Fruit fly (Drosophila melanogaster): ENCODE data around the gene DEF8.

The DEF8 gene

dm6 chr3L:12131918-12132317 is at the start of gene DEF8:
Gene DEF8, plus strand, starts transcription at chr3L:12132146.
- peak; percentile 86 for TF ChIP-seq CG17801 (GFP tag; optimal IDR thresholded peaks at IDR 0.05; ENCODE audit: partially characterized antibody)

- no peak for TF ChIP-seq CG17801 (GFP tag; optimal IDR thresholded peaks at IDR 0.05; ENCODE audit: partially characterized antibody)
These were observed 49.5 kb upstream of the DEF8 start for dm6 chr3L:12082521-12082841.

dm6 chr3L:12083092-12083680 is 48.8 kb upstream of the DEF8 start:
- no peak for TF ChIP-seq CG17801 (GFP tag; optimal IDR thresholded peaks at IDR 0.05; ENCODE audit: partially characterized antibody)

- no peak for TF ChIP-seq CG17801 (GFP tag; optimal IDR thresholded peaks at IDR 0.05; ENCODE audit: partially characterized antibody)
These were observed 48.1 kb upstream of the DEF8 start for dm6 chr3L:12083861-12084260.

DNA sequence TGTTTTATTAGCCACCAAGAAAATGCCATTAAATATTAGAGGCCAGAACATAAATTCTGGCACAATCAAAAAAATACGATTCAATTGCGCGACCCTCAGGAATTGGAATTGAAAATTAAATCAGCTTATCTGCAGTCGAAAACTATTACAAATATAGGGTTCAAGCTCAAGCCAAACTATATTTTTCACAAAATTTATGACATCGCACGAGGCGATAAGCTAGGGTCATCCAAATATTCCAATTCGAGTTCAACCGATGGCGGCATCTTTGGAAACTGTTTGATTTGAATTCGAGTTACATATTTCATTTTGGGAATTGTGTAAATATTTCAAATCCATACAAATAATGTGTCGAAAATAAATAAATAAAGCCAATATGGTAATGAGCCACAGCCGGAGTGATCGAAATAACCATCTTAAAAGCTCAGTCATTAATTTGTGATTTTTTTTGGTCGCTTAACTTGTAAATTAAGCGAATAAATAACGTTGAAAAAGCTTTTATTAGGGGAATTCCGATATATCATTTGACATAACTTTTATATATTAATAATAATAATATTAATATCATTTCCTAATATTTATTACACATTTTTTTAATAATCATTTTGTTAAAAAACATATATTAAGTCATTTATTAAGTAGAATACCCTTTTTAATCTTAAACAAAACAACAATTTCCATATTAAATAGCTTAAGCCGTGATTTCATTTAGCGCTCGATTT is 46.8 kb upstream of the DEF8 start:
- peak; percentile 14 for TF ChIP-seq CG17801 (GFP tag; optimal IDR thresholded peaks at IDR 0.05; ENCODE audit: partially characterized antibody)

dm6 chr3L:12085691-12086078 is 46.3 kb upstream of the DEF8 start:
- TF ChIP-seq CG17801 (GFP tag; optimal IDR thresholded peaks at IDR 0.05; ENCODE audit: partially characterized antibody) = no peak

DNA sequence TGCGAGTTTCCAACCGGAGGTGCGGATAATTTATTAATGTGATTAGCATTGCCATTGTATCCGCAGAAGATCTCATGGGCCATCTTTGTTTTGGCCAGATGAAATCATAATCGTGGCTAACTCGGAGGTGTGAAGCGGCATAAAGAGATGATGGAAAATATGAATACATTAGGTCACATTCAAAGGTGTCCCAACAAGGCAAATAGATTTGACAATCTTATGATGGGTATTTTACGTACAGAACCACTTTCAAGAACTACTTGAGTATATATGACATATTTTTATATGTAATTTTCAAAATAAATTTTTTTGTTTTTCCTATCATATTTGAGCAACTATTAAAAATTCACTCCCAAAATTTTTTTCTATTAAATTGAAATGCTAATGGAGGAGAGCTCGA is 43.6 kb upstream of the DEF8 start, which contains the start of gene CG17154:
CG17154 (plus strand) TSS at position 301 of the 400 bp plus-strand sequence.
- TF ChIP-seq CG17801 (GFP tag; optimal IDR thresholded peaks at IDR 0.05; ENCODE audit: partially characterized antibody) = no peak

DNA sequence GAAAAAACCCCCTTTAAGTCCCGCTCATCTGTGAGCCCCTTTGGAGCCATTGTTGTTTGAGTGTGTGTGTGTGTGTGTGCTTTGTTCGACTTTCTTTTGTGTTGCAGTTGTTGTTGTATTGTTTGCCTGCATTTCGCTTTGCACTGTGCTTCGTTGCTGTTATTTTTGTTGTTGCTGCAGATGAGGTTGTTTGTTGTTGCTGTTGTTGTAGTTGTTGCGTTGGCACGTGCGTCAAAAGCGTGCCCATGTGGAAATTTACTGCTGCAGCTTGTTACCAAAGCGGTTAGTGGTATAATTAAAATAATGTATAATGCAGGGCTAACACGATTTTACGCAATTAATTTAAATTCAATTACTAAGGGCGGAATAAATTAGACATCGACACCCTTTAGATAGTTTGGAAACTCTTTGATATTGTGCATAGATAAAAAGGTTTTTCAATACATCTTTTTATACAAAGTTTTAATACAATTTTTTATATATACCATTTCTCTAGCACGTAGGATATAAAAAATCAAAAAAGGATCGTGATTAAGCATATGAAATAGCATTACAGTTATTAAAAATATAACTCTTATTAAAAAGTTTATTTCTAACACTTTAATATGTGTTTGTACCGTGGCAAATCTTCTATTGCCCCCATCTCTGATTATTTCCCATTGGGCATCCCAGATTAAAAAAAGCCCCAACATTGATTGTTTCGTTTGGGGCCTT is 41.6 kb upstream of the DEF8 start:
- TF ChIP-seq CG17801 (GFP tag; optimal IDR thresholded peaks at IDR 0.05; ENCODE audit: partially characterized antibody) = no peak

DNA sequence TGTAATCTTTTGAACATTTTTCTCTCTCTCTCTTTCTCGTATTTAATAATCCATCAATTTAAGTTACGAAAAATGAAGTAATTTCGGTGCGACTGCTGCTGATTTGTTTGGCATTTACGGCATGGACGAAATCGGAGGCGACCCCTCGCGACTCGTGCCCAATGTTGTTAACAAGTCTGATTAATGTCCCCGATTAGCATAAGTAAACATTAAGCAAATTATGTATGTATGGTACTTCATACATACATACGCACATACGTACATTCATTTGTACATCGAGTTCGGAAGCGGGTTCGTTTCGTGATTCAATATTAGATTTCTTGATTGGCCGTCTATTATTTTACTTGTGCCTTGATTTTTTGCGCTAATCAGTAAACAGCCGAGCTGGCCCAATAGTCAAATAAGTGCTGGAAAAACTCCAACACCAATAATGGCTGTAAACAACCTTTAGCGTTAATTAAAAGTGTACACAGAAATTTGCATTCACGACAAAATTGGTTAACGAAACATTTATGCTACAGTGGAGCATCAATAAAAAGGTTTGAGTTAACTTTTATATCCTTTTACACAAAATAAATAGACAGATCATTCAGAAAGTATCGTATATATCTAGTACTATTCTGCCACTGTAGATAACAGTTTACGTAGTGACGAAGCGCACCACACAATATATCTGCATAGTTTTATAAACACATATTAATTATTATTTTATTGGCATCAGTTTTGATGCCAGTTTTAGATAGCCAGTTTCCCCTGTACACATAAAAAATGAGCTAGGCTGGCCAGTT is 40.9 kb upstream of the DEF8 start:
- peak; percentile 76 for TF ChIP-seq CG17801 (GFP tag; optimal IDR thresholded peaks at IDR 0.05; ENCODE audit: partially characterized antibody)

- no peak for TF ChIP-seq CG17801 (GFP tag; optimal IDR thresholded peaks at IDR 0.05; ENCODE audit: partially characterized antibody)
These were observed 39.0 kb upstream of the DEF8 start for dm6 chr3L:12092860-12093359.

- TF ChIP-seq CG17801 (GFP tag; optimal IDR thresholded peaks at IDR 0.05; ENCODE audit: partially characterized antibody) = no peak
These were observed 36.0 kb upstream of the DEF8 start for dm6 chr3L:12095960-12096359.

DNA sequence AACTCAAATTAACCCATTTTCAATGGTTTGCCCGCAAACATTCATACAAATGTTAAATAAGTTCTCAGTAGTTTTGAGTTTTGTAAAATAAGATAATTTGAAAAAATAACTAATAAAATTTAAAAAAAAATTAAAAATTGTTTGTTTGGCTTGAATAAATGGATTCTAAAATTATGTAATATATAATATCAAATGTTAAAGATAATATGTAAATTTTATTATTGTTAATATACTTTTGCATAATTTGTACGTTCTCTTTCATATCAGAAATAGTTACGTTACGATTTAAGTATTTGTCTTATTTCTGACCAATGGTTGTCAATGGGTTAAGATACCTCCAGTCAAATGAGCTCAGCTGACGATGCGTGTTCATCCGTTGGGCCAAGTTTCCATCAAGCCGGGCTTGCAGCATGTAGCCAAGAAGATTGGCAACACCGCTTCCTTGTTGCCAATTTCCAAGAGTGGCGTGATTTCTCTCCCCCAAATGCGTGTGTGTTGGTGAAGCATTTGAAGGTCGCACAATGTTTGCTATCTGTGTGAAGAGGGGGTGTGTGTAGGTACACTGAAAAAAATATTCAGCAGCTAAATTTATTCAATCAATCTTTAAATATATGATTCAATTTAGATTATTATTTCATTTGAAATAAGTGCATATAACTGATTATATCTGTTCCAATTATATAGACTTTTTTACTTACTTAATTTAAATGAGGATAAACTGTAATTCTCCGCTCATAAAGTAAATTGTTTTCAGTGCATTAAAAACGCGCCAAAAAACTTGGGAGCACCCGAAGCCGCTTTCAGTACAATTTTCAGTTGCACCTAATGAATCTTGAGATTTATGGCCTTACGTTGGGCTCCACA is 34.9 kb upstream of the DEF8 start:
- no peak for TF ChIP-seq CG17801 (GFP tag; optimal IDR thresholded peaks at IDR 0.05; ENCODE audit: partially characterized antibody)

dm6 chr3L:12099329-12100031 is 32.5 kb upstream of the DEF8 start:
- TF ChIP-seq CG17801 (GFP tag; optimal IDR thresholded peaks at IDR 0.05; ENCODE audit: partially characterized antibody) = no peak

DNA sequence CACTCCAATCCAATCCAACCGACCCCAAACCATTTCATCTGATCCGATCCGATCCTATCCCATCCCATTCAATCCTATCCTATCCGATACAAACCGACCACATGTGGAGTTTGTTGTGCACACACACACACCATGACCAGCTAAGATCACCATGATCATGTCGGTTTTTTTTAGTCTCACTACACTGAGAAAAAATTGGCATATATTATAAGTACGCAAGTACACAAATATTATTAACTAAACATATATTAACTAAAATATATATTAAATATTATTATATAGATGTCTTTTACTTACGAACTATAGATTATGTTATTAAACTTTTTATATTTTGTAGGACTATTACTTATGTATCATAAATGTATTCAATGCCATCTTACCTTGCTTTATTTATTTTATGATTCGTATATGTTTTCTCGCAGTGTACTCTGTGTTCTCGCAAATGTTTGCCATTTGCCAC is 30.0 kb upstream of the DEF8 start:
- no peak for TF ChIP-seq CG17801 (GFP tag; optimal IDR thresholded peaks at IDR 0.05; ENCODE audit: partially characterized antibody)

Measured in ovary, adult (tissue).